Worm (Caenorhabditis elegans) whole organism, early embryonic: ENCODE results near the gene C08B6.2.

Source experiments
- B0310.2 ChIP-seq: sonication (generic microtip); optimal IDR thresholded peaks from 2 replicates; lab custom pipeline; 2016; ENCODE audit warnings: mild to moderate bottlenecking, missing genetic modification characterization, missing compliant biosample characterization
- F13C5.2 ChIP-seq: sonication (generic microtip); optimal IDR thresholded peaks from 2 replicates; lab custom pipeline; 2017; ENCODE audit warnings: mild to moderate bottlenecking, missing genetic modification characterization, inconsistent platforms, missing compliant biosample characterization
- aly-1 ChIP-seq: sonication (generic microtip); optimal IDR thresholded peaks from 2 replicates; lab custom pipeline; 2016; ENCODE audit warnings: missing genetic modification characterization, missing compliant biosample characterization
- ama-1 ChIP-seq: fragments of 150-350 bp; optimal IDR thresholded peaks from 2 replicates; lab custom pipeline; 2014
- ceh-13 ChIP-seq: fragments of 200-800 bp; sonication (Bioruptor generic); optimal IDR thresholded peaks from 2 replicates; lab custom pipeline; 2018; ENCODE audit warnings: mild to moderate bottlenecking, missing genetic modification characterization, missing compliant biosample characterization
- ceh-36 ChIP-seq: sonication (generic microtip); optimal IDR thresholded peaks from 2 replicates; lab custom pipeline; 2016; ENCODE audit warnings: missing genetic modification characterization, inconsistent platforms, missing compliant biosample characterization
- ets-7 ChIP-seq: sonication (generic microtip); optimal IDR thresholded peaks from 2 replicates; lab custom pipeline; 2016; ENCODE audit warnings: missing genotype, missing genetic modification characterization, missing compliant biosample characterization
- flt-1 ChIP-seq: fragments of 200-800 bp; sonication (Bioruptor generic); IDR thresholded peaks from 2 replicates; pipeline ENCODE4 v1.3.6; 2022; ENCODE audit warnings: missing genetic modification characterization, missing compliant biosample characterization
- hmbx-1 ChIP-seq: sonication (generic microtip); optimal IDR thresholded peaks from 2 replicates; lab custom pipeline; 2016; ENCODE audit warnings: mild to moderate bottlenecking, missing genetic modification characterization, missing compliant biosample characterization
- hmg-4 ChIP-seq: fragments of 200-800 bp; sonication (Bioruptor generic); optimal IDR thresholded peaks from 2 replicates; lab custom pipeline; 2018; ENCODE audit warnings: mild to moderate bottlenecking, missing genetic modification characterization, missing compliant biosample characterization
- hnd-1 ChIP-seq: sonication (generic microtip); optimal IDR thresholded peaks from 2 replicates; lab custom pipeline; 2016; ENCODE audit warnings: missing genetic modification characterization, missing compliant biosample characterization
- pes-1 ChIP-seq: fragments of 200-800 bp; sonication (Bioruptor generic); IDR thresholded peaks from 2 replicates; pipeline ENCODE4 v1.3.6; 2022; ENCODE audit warnings: missing genetic modification reagents, missing genetic modification characterization, missing compliant biosample characterization
- scrt-1 ChIP-seq: fragments of 200-800 bp; sonication (Bioruptor generic); IDR thresholded peaks from 2 replicates; pipeline ENCODE4 v1.3.6; 2022; ENCODE audit warnings: missing genetic modification characterization, missing compliant biosample characterization
- sea-1 ChIP-seq: fragments of 200-800 bp; sonication (Bioruptor generic); conservative IDR thresholded peaks from 2 replicates; pipeline ENCODE4 v1.3.6; 2022; ENCODE audit warnings: missing genetic modification characterization, missing compliant biosample characterization
- tbx-11 ChIP-seq: fragments of 200-800 bp; sonication (Bioruptor generic); IDR thresholded peaks from 2 replicates; pipeline ENCODE4 v1.3.6; 2022; ENCODE audit warnings: missing genetic modification characterization, missing compliant biosample characterization
- tbx-37 ChIP-seq: fragments of 200-800 bp; sonication (Bioruptor generic); conservative IDR thresholded peaks from 2 replicates; pipeline ENCODE4 v1.3.6; 2022; ENCODE audit warnings: missing genetic modification reagents, missing genetic modification characterization, missing compliant biosample characterization
- tra-4 ChIP-seq: sonication (generic microtip); optimal IDR thresholded peaks from 2 replicates; lab custom pipeline; 2017; ENCODE audit warnings: missing genetic modification characterization, missing compliant biosample characterization

C08B6.2 gene

ce11 chrV:10117465-10117864, 12.0 kb downstream of the C08B6.2 start, which contains the start of gene C08B6.5:
Gene C08B6.5, plus strand, starts transcription at chrV:10117765.
- TF ChIP-seq ceh-13 (GFP tag; lab: Kevin White, UChicago) (no peak), tbx-11 (no peak), F13C5.2 (tag; lab: Kevin White, UChicago) (no peak), tra-4 (tag; lab: Kevin White, UChicago) (no peak), hnd-1 (no peak), ceh-36 (no peak), pes-1 (GFP tag; lab: Robert Waterston, UW) (no peak), tbx-37 (GFP tag; lab: Robert Waterston, UW) (no peak), sea-1 (GFP tag; lab: Robert Waterston, UW) (no peak), aly-1 (tag; lab: Kevin White, UChicago) (no peak), flt-1 (no peak), hmbx-1 (no peak), hmg-4 (no peak), ets-7 (tag; lab: Kevin White, UChicago) (no peak), ama-1 (lab: Kevin White, UChicago) (no peak), B0310.2 (tag; lab: Kevin White, UChicago) (no peak), scrt-1 (GFP tag; lab: Robert Waterston, UW) (no peak)

DNA sequence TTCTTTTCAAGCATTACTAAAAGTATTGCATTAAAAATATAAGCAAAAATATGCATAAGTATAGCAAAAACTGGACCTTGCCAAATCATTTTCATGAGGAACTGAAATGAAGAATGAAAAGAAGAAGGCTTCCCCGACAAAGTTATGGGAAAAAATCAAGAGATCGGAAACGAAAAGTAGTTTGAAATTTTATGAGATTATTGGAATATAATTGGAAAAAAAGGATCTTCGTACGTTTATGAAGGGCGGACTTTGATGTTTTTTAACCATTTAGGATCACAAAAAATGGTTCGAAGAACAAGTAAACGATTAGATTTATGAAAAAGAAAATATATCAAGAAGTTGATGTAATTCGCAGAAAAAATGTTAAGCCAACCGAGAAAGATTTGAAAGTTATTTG, 15.4 kb downstream of the C08B6.2 start, which contains the start of gene srxa-18:
TSS of gene srxa-18 (minus strand) at position 100 of the 400 bp plus-strand sequence.
- TF ChIP-seq F13C5.2 (tag; lab: Kevin White, UChicago) (no peak), tbx-37 (GFP tag; lab: Robert Waterston, UW) (no peak), B0310.2 (tag; lab: Kevin White, UChicago) (no peak)

- TF ChIP-seq tbx-11 (no peak), tbx-37 (GFP tag; lab: Robert Waterston, UW) (no peak), hmg-4 (no peak)
Measured at ce11 chrV:10122670-10123069, 17.2 kb downstream of the C08B6.2 start, which contains the start of gene srxa-19. Gene srxa-19, minus strand, starts transcription at chrV:10122770.

ce11 chrV:10123324-10123723, 17.8 kb downstream of the C08B6.2 start, which contains the start of gene C08B6.6:
Gene C08B6.6, plus strand, starts transcription at chrV:10123624.
- TF ChIP-seq sea-1 (GFP tag; lab: Robert Waterston, UW), result no peak
- TF ChIP-seq scrt-1 (GFP tag; lab: Robert Waterston, UW), result no peak
- no peak for TF ChIP-seq ets-7 (tag; lab: Kevin White, UChicago)
- no peak for TF ChIP-seq ama-1 (lab: Kevin White, UChicago)
- TF ChIP-seq flt-1, result no peak
- TF ChIP-seq hnd-1, result no peak

DNA sequence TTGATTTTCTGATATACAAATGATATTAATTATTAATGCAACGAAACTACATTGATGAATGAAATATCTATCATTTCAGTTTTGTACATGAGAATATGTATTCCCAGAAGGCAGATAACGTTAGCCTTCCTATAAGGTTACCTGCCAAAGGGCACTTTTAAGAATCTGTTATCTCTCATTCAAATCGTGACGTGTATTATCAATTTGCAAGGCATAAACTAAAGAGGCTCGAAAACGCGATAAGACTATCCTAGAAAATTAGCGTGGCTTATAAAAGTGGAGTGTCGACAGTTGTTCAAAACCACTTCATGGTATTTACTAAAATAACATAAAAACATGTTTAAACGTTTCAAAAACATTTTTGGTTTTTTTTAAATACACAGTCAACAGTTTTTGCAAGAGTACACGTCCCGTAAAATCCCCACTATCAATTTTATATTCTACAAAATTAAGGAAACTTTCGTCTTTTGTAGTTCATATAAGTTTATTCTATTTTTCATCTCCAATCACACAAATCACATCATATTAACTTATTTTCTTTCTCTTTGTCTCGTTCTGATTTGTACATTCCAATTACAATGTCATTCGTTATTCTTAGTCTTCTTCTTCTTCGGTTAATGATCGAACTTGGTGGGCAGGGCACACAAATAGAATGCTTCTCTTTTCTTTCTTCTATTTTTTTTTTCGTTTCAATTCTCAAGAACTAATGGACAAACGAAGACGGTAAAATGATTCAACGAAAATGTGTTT, 19.5 kb downstream of the C08B6.2 start, which contains the start of gene C08B6.10:
TSS of gene C08B6.10 (plus strand) at position 700 of the 750 bp plus-strand sequence.
- TF ChIP-seq hnd-1 (no peak), ets-7 (tag; lab: Kevin White, UChicago) (no peak), hmbx-1 (no peak), F13C5.2 (tag; lab: Kevin White, UChicago) (no peak), tbx-37 (GFP tag; lab: Robert Waterston, UW) (no peak), flt-1 (no peak), tbx-11 (no peak), tra-4 (tag; lab: Kevin White, UChicago) (no peak), ceh-36 (no peak), hmg-4 (no peak), scrt-1 (GFP tag; lab: Robert Waterston, UW) (no peak), aly-1 (tag; lab: Kevin White, UChicago) (no peak)

DNA sequence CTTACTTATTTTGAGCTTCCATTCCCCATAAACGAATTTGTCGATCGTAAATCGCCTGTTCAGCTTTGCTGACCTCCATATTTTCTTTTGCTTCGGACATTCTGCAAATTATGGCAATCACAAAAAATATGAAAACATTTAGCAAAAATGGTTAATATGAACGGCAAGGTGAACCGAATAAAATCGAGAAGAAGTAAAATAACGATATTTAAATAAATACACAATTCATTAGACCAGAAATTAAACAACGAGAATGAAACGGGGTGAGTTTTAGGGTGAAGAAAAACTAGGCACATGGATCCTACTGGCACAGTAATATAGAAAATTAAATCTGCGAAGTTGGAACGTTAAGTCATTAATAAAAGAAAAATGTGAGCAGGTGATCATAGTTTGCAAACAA, 24.7 kb downstream of the C08B6.2 start, which contains the start of gene aos-1:
TSS of gene aos-1 (minus strand) at position 101 of the 400 bp plus-strand sequence.
- TF ChIP-seq ceh-36 (no peak), B0310.2 (tag; lab: Kevin White, UChicago) (no peak)

DNA sequence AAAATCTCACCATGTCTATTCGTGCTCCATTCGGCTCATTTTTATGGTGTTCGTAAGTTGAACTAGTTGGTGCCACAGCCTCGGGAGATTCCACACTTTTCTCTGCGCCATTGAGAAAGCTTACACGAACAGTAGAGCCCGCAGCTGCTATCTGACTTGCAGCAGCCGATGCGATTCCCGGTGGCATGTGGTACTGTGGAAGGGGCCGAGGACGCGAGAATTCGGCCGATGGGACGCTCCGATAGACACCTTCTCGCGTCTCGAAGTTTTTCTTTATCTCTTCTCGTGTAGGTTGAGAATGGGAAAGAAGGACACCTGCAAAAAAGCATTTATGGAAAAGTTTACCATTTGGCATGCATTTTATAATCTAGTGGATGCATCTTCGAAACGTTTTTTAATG, 27.8 kb downstream of the C08B6.2 start:
- TF ChIP-seq ama-1 (lab: Kevin White, UChicago), result no peak
- TF ChIP-seq flt-1, result no peak
- no peak for TF ChIP-seq ets-7 (tag; lab: Kevin White, UChicago)
- no peak for TF ChIP-seq sea-1 (GFP tag; lab: Robert Waterston, UW)
- TF ChIP-seq tbx-11, result no peak
- TF ChIP-seq scrt-1 (GFP tag; lab: Robert Waterston, UW), result no peak
- TF ChIP-seq tra-4 (tag; lab: Kevin White, UChicago), result no peak
- no peak for TF ChIP-seq aly-1 (tag; lab: Kevin White, UChicago)
- TF ChIP-seq hmbx-1, result no peak
- TF ChIP-seq hnd-1, result no peak
- TF ChIP-seq hmg-4, result no peak
- TF ChIP-seq F13C5.2 (tag; lab: Kevin White, UChicago), result no peak

ce11 chrV:10134077-10134693, 28.7 kb downstream of the C08B6.2 start, which contains the start of the genes C08B6.18, wdr-20 and C08B6.8:
Gene C08B6.18, minus strand, starts transcription at chrV:10134127.
Gene wdr-20, minus strand, starts transcription at chrV:10134158.
Gene C08B6.8, plus strand, starts transcription at chrV:10134643.
- TF ChIP-seq aly-1 (tag; lab: Kevin White, UChicago) (no peak), ceh-13 (GFP tag; lab: Kevin White, UChicago) (no peak), hmbx-1 (no peak), pes-1 (GFP tag; lab: Robert Waterston, UW) (no peak), sea-1 (GFP tag; lab: Robert Waterston, UW) (no peak), ets-7 (tag; lab: Kevin White, UChicago) (no peak), flt-1 (no peak)
